Worm (Caenorhabditis elegans) whole organism, young adult: ENCODE measurements around the gene pigg-1.

ENCODE experiments used
- B0261.1 ChIP-seq: sonication (generic microtip); optimal IDR thresholded peaks from 2 replicates; lab custom pipeline; 2016; ENCODE audit warnings: mild to moderate bottlenecking, missing genetic modification characterization, moderate library complexity, missing compliant biosample characterization
- C17E4.6 ChIP-seq: fragments of 200-800 bp; sonication (Bioruptor generic); IDR thresholded peaks from 2 replicates; pipeline ENCODE4 v1.3.6; 2022; ENCODE audit warnings: missing genetic modification reagents, missing genetic modification characterization, missing compliant biosample characterization
- D2030.7 ChIP-seq: fragments of 200-800 bp; sonication (Bioruptor generic); IDR thresholded peaks from 2 replicates; pipeline ENCODE4 v1.3.6; 2022; ENCODE audit warnings: missing genetic modification reagents, missing genetic modification characterization, missing compliant biosample characterization
- F22D6.2 ChIP-seq: sonication (generic microtip); optimal IDR thresholded peaks from 2 replicates; lab custom pipeline; 2016; ENCODE audit warnings: mild to moderate bottlenecking, missing genetic modification characterization, missing compliant biosample characterization
- F39B2.1 ChIP-seq: fragments of 200-800 bp; sonication (Bioruptor generic); IDR thresholded peaks from 2 replicates; pipeline ENCODE4 v1.3.6; 2022; ENCODE audit warnings: missing genetic modification reagents, missing genetic modification characterization, missing compliant biosample characterization
- F49E8.2 ChIP-seq: sonication (generic microtip); optimal IDR thresholded peaks from 3 replicates; lab custom pipeline; 2017; ENCODE audit warnings: missing genetic modification characterization, mild to moderate bottlenecking, missing compliant biosample characterization, antibody characterized with exemption, moderate library complexity; ENCODE audit not compliant: insufficient read depth
- F57A8.1 ChIP-seq: fragments of 200-800 bp; sonication (Bioruptor generic); optimal IDR thresholded peaks from 2 replicates; lab custom pipeline; 2018; ENCODE audit warnings: mild to moderate bottlenecking, missing genetic modification characterization, moderate library complexity, missing compliant biosample characterization
- K12H6.12 ChIP-seq: fragments of 200-800 bp; sonication (Bioruptor generic); optimal IDR thresholded peaks from 2 replicates; lab custom pipeline; 2018; ENCODE audit warnings: mild to moderate bottlenecking, missing genetic modification characterization, missing compliant biosample characterization
- Y67H2A.10 ChIP-seq: fragments of 200-800 bp; sonication (Bioruptor generic); conservative IDR thresholded peaks from 2 replicates; pipeline ENCODE4 v1.3.6; 2022; ENCODE audit warnings: missing genetic modification reagents, missing genetic modification characterization, missing compliant biosample characterization
- ama-1 ChIP-seq, 3 experiments: fragments of 150-350 bp in 1 of 3; sonication (generic microtip) in 2 of 3; optimal IDR thresholded peaks; 2 replicates each; lab custom pipeline; 2014 to 2018; ENCODE audit warnings: missing biosample characterization in 2 of 3, missing genetic modification characterization in 2 of 3, missing genetic modification reagents in 2 of 3
- aptf-2 ChIP-seq: fragments of 200-800 bp; sonication (Bioruptor generic); conservative IDR thresholded peaks from 2 replicates; pipeline ENCODE4 v1.3.6; 2022; ENCODE audit warnings: missing genetic modification reagents, missing genetic modification characterization, missing compliant biosample characterization
- attf-3 ChIP-seq: fragments of 200-800 bp; sonication (Bioruptor generic); conservative IDR thresholded peaks from 2 replicates; pipeline ENCODE4 v1.3.6; 2022; ENCODE audit warnings: missing genetic modification reagents, missing genetic modification characterization, missing compliant biosample characterization
- bed-2 ChIP-seq: fragments of 200-800 bp; sonication (Bioruptor generic); IDR thresholded peaks from 2 replicates; pipeline ENCODE4 v1.3.6; 2022; ENCODE audit warnings: missing genetic modification reagents, missing genetic modification characterization, missing compliant biosample characterization
- ccch-3 ChIP-seq: fragments of 200-800 bp; sonication (Bioruptor generic); optimal IDR thresholded peaks from 2 replicates; lab custom pipeline; 2018; ENCODE audit warnings: mild to moderate bottlenecking, missing genetic modification characterization, missing compliant biosample characterization
- cebp-2 ChIP-seq: fragments of 200-800 bp; sonication (Bioruptor generic); IDR thresholded peaks from 2 replicates; pipeline ENCODE4 v1.3.6; 2022; ENCODE audit warnings: missing genetic modification characterization, missing compliant biosample characterization
- ceh-40 ChIP-seq: fragments of 200-800 bp; sonication (Bioruptor generic); IDR thresholded peaks from 2 replicates; pipeline ENCODE4 v1.3.6; 2022; ENCODE audit warnings: missing genetic modification characterization, missing compliant biosample characterization
- ceh-58 ChIP-seq: fragments of 200-800 bp; sonication (Bioruptor generic); IDR thresholded peaks from 2 replicates; pipeline ENCODE4 v1.3.6; 2022; ENCODE audit warnings: missing genetic modification characterization, missing compliant biosample characterization
- ceh-79 ChIP-seq: sonication (generic microtip); optimal IDR thresholded peaks from 2 replicates; lab custom pipeline; 2017; ENCODE audit warnings: mild to moderate bottlenecking, missing genetic modification characterization, missing compliant biosample characterization
- chd-7 ChIP-seq: sonication (generic microtip); optimal IDR thresholded peaks from 2 replicates; lab custom pipeline; 2016; ENCODE audit warnings: mild to moderate bottlenecking, missing genetic modification characterization, moderate library complexity, missing compliant biosample characterization
- egl-18 ChIP-seq: fragments of 200-800 bp; sonication (Bioruptor generic); IDR thresholded peaks from 2 replicates; pipeline ENCODE4 v1.3.6; 2022; ENCODE audit warnings: missing genetic modification reagents, missing genetic modification characterization, missing compliant biosample characterization
- gei-17 ChIP-seq: fragments of 200-800 bp; sonication (Bioruptor generic); optimal IDR thresholded peaks from 2 replicates; lab custom pipeline; 2018; ENCODE audit warnings: mild to moderate bottlenecking, missing genetic modification characterization, missing compliant biosample characterization
- let-526 ChIP-seq: fragments of 200-800 bp; sonication (Bioruptor generic); IDR thresholded peaks from 2 replicates; pipeline ENCODE4 v1.3.6; 2022; ENCODE audit warnings: missing genetic modification reagents, missing genetic modification characterization, missing compliant biosample characterization
- let-607 ChIP-seq, 2 experiments: fragments of 200-800 bp in 1 of 2; sonication (Bioruptor generic) in 1 of 2; sonication (generic microtip) in 1 of 2; optimal IDR thresholded peaks; 2 replicates each; lab custom pipeline; 2016 to 2018; ENCODE audit warnings: mild to moderate bottlenecking in 2 of 2, missing compliant biosample characterization in 2 of 2, missing genetic modification characterization in 2 of 2, moderate library complexity in 2 of 2, missing genotype in 1 of 2
- lir-1 ChIP-seq: fragments of 200-800 bp; sonication (Bioruptor generic); conservative IDR thresholded peaks from 2 replicates; pipeline ENCODE4 v1.3.6; 2022; ENCODE audit warnings: missing genetic modification reagents, missing genetic modification characterization, missing compliant biosample characterization
- lsl-1 ChIP-seq: fragments of 200-800 bp; sonication (Bioruptor generic); optimal IDR thresholded peaks from 2 replicates; lab custom pipeline; 2018; ENCODE audit warnings: mild to moderate bottlenecking, missing genetic modification characterization, moderate library complexity, missing compliant biosample characterization
- madf-10 ChIP-seq: sonication (generic microtip); optimal IDR thresholded peaks from 2 replicates; lab custom pipeline; 2016; ENCODE audit warnings: mild to moderate bottlenecking, missing genetic modification characterization, missing compliant biosample characterization
- madf-8 ChIP-seq: fragments of 200-800 bp; sonication (Bioruptor generic); conservative IDR thresholded peaks from 2 replicates; pipeline ENCODE4 v1.3.6; 2022; ENCODE audit warnings: missing genetic modification reagents, missing genetic modification characterization, missing compliant biosample characterization
- mel-28 ChIP-seq: sonication (generic microtip); optimal IDR thresholded peaks from 2 replicates; lab custom pipeline; 2016; ENCODE audit warnings: borderline replicate concordance, mild to moderate bottlenecking, missing genetic modification characterization, missing compliant biosample characterization
- nhr-80 ChIP-seq: sonication (generic microtip); optimal IDR thresholded peaks from 2 replicates; lab custom pipeline; 2016; ENCODE audit warnings: missing genetic modification characterization, missing compliant biosample characterization
- pha-4 ChIP-seq: fragments of 150-350 bp; sonication (generic microtip); optimal IDR thresholded peaks from 2 replicates; lab custom pipeline; 2014; ENCODE audit warnings: missing biosample characterization, missing genetic modification reagents, missing genetic modification characterization
- rcor-1 ChIP-seq: fragments of 200-800 bp; sonication (Bioruptor generic); IDR thresholded peaks from 2 replicates; pipeline ENCODE4 v1.3.6; 2022; ENCODE audit warnings: missing genetic modification reagents, missing genetic modification characterization, missing compliant biosample characterization
- repo-1 ChIP-seq: sonication (generic microtip); optimal IDR thresholded peaks from 2 replicates; lab custom pipeline; 2017; ENCODE audit warnings: mild to moderate bottlenecking, missing genetic modification characterization, missing compliant biosample characterization
- snpc-1.1 ChIP-seq: sonication (generic microtip); optimal IDR thresholded peaks from 2 replicates; lab custom pipeline; 2017; ENCODE audit warnings: missing genetic modification characterization, mild to moderate bottlenecking, missing compliant biosample characterization, antibody characterized with exemption, moderate library complexity, missing genotype, missing genetic modification reagents; ENCODE audit not compliant: insufficient read depth
- snpc-1.3 ChIP-seq: sonication (generic microtip); optimal IDR thresholded peaks from 2 replicates; lab custom pipeline; 2017; ENCODE audit warnings: missing genetic modification characterization, mild to moderate bottlenecking, missing compliant biosample characterization, antibody characterized with exemption, moderate library complexity, missing genotype, missing genetic modification reagents; ENCODE audit not compliant: insufficient read depth
- snpc-4 ChIP-seq, 5 experiments: fragments of 150-350 bp in 1 of 5; sonication (generic microtip) in 4 of 5; optimal IDR thresholded peaks; 2 replicates each; lab custom pipeline; 2014 to 2018; ENCODE audit warnings: missing genetic modification characterization in 5 of 5, missing biosample characterization in 3 of 5, antibody characterized with exemption in 2 of 5, mild to moderate bottlenecking in 2 of 5, missing compliant biosample characterization in 2 of 5, missing genotype in 2 of 5, moderate library complexity in 2 of 5, missing genetic modification reagents in 1 of 5
- tbx-9 ChIP-seq: sonication (generic microtip); optimal IDR thresholded peaks from 2 replicates; lab custom pipeline; 2016; ENCODE audit warnings: borderline replicate concordance, missing genetic modification characterization, inconsistent platforms, missing compliant biosample characterization
- unc-130 ChIP-seq: sonication (generic microtip); optimal IDR thresholded peaks from 2 replicates; lab custom pipeline; 2016; ENCODE audit warnings: missing genetic modification reagents, missing genetic modification characterization, missing compliant biosample characterization
- xnd-1 ChIP-seq: sonication (generic microtip); optimal IDR thresholded peaks from 2 replicates; lab custom pipeline; 2016; ENCODE audit warnings: missing genotype, missing genetic modification reagents, missing genetic modification characterization, missing compliant biosample characterization
- zfh-2 ChIP-seq: fragments of 200-800 bp; sonication (Bioruptor generic); conservative IDR thresholded peaks from 2 replicates; pipeline ENCODE4 v1.3.6; 2022; ENCODE audit warnings: missing genetic modification reagents, missing genetic modification characterization, missing compliant biosample characterization
- zim-3 ChIP-seq: sonication (generic microtip); optimal IDR thresholded peaks from 2 replicates; lab custom pipeline; 2017; ENCODE audit warnings: mild to moderate bottlenecking, missing genetic modification characterization, moderate library complexity, missing compliant biosample characterization
- ztf-18 ChIP-seq: sonication (generic microtip); optimal IDR thresholded peaks from 2 replicates; lab custom pipeline; 2016; ENCODE audit warnings: missing genotype, mild to moderate bottlenecking, missing genetic modification characterization, missing compliant biosample characterization
- ztf-22 ChIP-seq: fragments of 200-800 bp; sonication (Bioruptor generic); optimal IDR thresholded peaks from 2 replicates; lab custom pipeline; 2018; ENCODE audit warnings: mild to moderate bottlenecking, missing genetic modification characterization, moderate library complexity, missing compliant biosample characterization
- ztf-25 ChIP-seq: fragments of 200-800 bp; sonication (Bioruptor generic); IDR thresholded peaks from 2 replicates; pipeline ENCODE4 v1.3.6; 2022; ENCODE audit warnings: missing genetic modification reagents, missing genetic modification characterization, missing compliant biosample characterization
- ztf-26 ChIP-seq: sonication (generic microtip); optimal IDR thresholded peaks from 2 replicates; lab custom pipeline; 2017; ENCODE audit warnings: missing genetic modification characterization, missing compliant biosample characterization
- ztf-3 ChIP-seq: fragments of 200-800 bp; sonication (Bioruptor generic); optimal IDR thresholded peaks from 2 replicates; lab custom pipeline; 2018; ENCODE audit warnings: mild to moderate bottlenecking, missing genetic modification characterization, missing compliant biosample characterization

pigg-1 gene

ce11 chrII:8577509-8578099 lies 22.5 kb downstream of the pigg-1 start, which contains the start of gene F54C9.9 (continued):
- TF ChIP-seq madf-8 = peak; percentile 47
- TF ChIP-seq lir-1 (GFP tag; lab: Robert Waterston, UW) = no peak
- peak; percentile 17 for TF ChIP-seq repo-1 (tag; lab: Kevin White, UChicago)
- no peak for TF ChIP-seq F39B2.1
- TF ChIP-seq ceh-79 = no peak
- peak; percentile 44 for TF ChIP-seq snpc-4 (GFP tag; optimal IDR thresholded peaks at IDR 0.05; lab: Kevin White, UChicago)
- peak in 2 of 4 experiments; percentile 19 to 27 for TF ChIP-seq snpc-4 (tag; optimal IDR thresholded peaks at IDR 0.05; lab: Kevin White, UChicago)
- TF ChIP-seq ama-1 (optimal IDR thresholded peaks at IDR 0.05; lab: Kevin White, UChicago) = no peak
- peak in 1 of 2 experiments; percentile 77 for TF ChIP-seq ama-1 (GFP tag; optimal IDR thresholded peaks at IDR 0.05; lab: Kevin White, UChicago)
- no peak for TF ChIP-seq F22D6.2 (tag; lab: Kevin White, UChicago)
- TF ChIP-seq gei-17 (GFP tag; lab: Kevin White, UChicago) = no peak
- TF ChIP-seq let-526 (GFP tag; lab: Robert Waterston, UW) = no peak
- TF ChIP-seq ccch-3 = no peak
- no peak for TF ChIP-seq ceh-58 (GFP tag; lab: Robert Waterston, UW)
- no peak for TF ChIP-seq D2030.7 (GFP tag; lab: Robert Waterston, UW)
- TF ChIP-seq pha-4 (tag; lab: Kevin White, UChicago) = no peak
- no peak for TF ChIP-seq ztf-22
- TF ChIP-seq rcor-1 (GFP tag; lab: Robert Waterston, UW) = peak; percentile 33; the same call in 1 of the 2 replicates
- no peak for TF ChIP-seq chd-7
- peak; percentile 48; the same call in 1 of the 2 replicates for TF ChIP-seq C17E4.6 (GFP tag; lab: Robert Waterston, UW)
- no peak for TF ChIP-seq snpc-1.3 (tag; lab: Kevin White, UChicago)
- no peak for TF ChIP-seq ztf-25 (GFP tag; lab: Robert Waterston, UW)
- no peak for TF ChIP-seq aptf-2 (GFP tag; lab: Robert Waterston, UW)
- no peak for TF ChIP-seq ztf-3
- TF ChIP-seq egl-18 (GFP tag; lab: Robert Waterston, UW) = no peak
- no peak for TF ChIP-seq B0261.1 (tag; lab: Kevin White, UChicago)
- TF ChIP-seq lsl-1 (GFP tag; lab: Kevin White, UChicago) = peak; percentile 50
- TF ChIP-seq zfh-2 (GFP tag; lab: Robert Waterston, UW) = no peak
- no peak for TF ChIP-seq snpc-1.1 (tag; lab: Kevin White, UChicago)
- TF ChIP-seq tbx-9 (tag; lab: Kevin White, UChicago) = no peak
- 0 out of 2 replicates have a peak, but pooled peaks have one; percentile 2 for TF ChIP-seq ceh-40 (GFP tag; lab: Robert Waterston, UW)
- peak; percentile 79 for TF ChIP-seq F49E8.2
- TF ChIP-seq Y67H2A.10 (GFP tag; lab: Robert Waterston, UW) = no peak
- TF ChIP-seq nhr-80 (tag; lab: Kevin White, UChicago) = no peak
- TF ChIP-seq K12H6.12 = no peak
- TF ChIP-seq madf-10 = no peak
- no peak for TF ChIP-seq attf-3 (GFP tag; lab: Robert Waterston, UW)
- peak; percentile 33 for TF ChIP-seq xnd-1
- no peak for TF ChIP-seq let-607 (tag; optimal IDR thresholded peaks at IDR 0.05; lab: Kevin White, UChicago)
- TF ChIP-seq ztf-26 = no peak
- TF ChIP-seq F57A8.1 (GFP tag; lab: Kevin White, UChicago) = no peak
- TF ChIP-seq zim-3 (tag; lab: Kevin White, UChicago) = no peak
- TF ChIP-seq ztf-18 (tag; lab: Kevin White, UChicago) = no peak
- TF ChIP-seq bed-2 (GFP tag; lab: Robert Waterston, UW) = no peak
- TF ChIP-seq unc-130 = peak; percentile 49
- no peak for TF ChIP-seq mel-28 (tag; lab: Kevin White, UChicago)
- TF ChIP-seq cebp-2 (GFP tag; lab: Robert Waterston, UW) = no peak
